Worm (Caenorhabditis elegans): ENCODE data around the gene col-84.

col-84 gene

ce11 chrII:11839116-11839515 lies 29.2 kb upstream of the col-84 start:
- TF ChIP-seq aha-1 (tag) (peak; percentile 73), dpl-1 (GFP tag; optimal IDR thresholded peaks at IDR 0.05) (no peak), dve-1 (tag; optimal IDR thresholded peaks at IDR 0.05; ENCODE audit: insufficient read depth) (no peak), sdz-12 (GFP tag; optimal IDR thresholded peaks at IDR 0.05) (no peak), cey-2 (tag; optimal IDR thresholded peaks at IDR 0.05; ENCODE audit: borderline replicate concordance, insufficient read depth) (no peak), ceh-62 (tag; optimal IDR thresholded peaks at IDR 0.05) (no peak), zfp-3 (GFP tag; conservative IDR thresholded peaks at IDR 0.05) (no peak), hlh-30 (tag; optimal IDR thresholded peaks at IDR 0.05; ENCODE audit: insufficient read depth) (peak; percentile 10), spr-1 (tag; optimal IDR thresholded peaks at IDR 0.05) (no peak), lir-3 (tag; optimal IDR thresholded peaks at IDR 0.05) (no peak), hif-1 (tag; optimal IDR thresholded peaks at IDR 0.05) (no peak), nhr-11 (tag; optimal IDR thresholded peaks at IDR 0.05) (no peak), ces-1 (GFP tag; optimal IDR thresholded peaks at IDR 0.05) (no peak), nhr-28 (tag; optimal IDR thresholded peaks at IDR 0.05) (no peak), lsy-2 (tag; optimal IDR thresholded peaks at IDR 0.05) (peak in 1 of 2 experiments; percentile 30)

ce11 chrII:11841653-11842052 lies 26.7 kb upstream of the col-84 start:
- TF ChIP-seq T26A8.4 (GFP tag; IDR thresholded peaks at IDR 0.05) (no peak), nhr-48 (tag; optimal IDR thresholded peaks at IDR 0.05) (peak; percentile 66), hlh-11 (tag; optimal IDR thresholded peaks at IDR 0.05) (peak; percentile 69), dmd-6 (GFP tag; IDR thresholded peaks at IDR 0.05) (peak; percentile 55), attf-4 (tag; optimal IDR thresholded peaks at IDR 0.05) (no peak), unc-62 (GFP tag; optimal IDR thresholded peaks at IDR 0.05 in 1 of 2) (peak in 1 of 2 experiments; percentile 53), unc-62 (tag; optimal IDR thresholded peaks at IDR 0.05) (no peak), mxl-2 (GFP tag; conservative IDR thresholded peaks at IDR 0.05) (0 out of 2 replicates have a peak, but pooled peaks have one; percentile 23), hlh-30 (tag; optimal IDR thresholded peaks at IDR 0.05; ENCODE audit: insufficient read depth) (peak; percentile 21)

- TF ChIP-seq F10B5.3 (tag; optimal IDR thresholded peaks at IDR 0.05): no peak
These were observed 26.0 kb upstream of the col-84 start, which contains the start of gene T27D12.1 for ce11 chrII:11842317-11842716. Gene T27D12.1, plus strand, starts transcription at chrII:11842617.

- TF ChIP-seq madf-5 (GFP tag; IDR thresholded peaks at IDR 0.05) (no peak), T26A8.4 (GFP tag; IDR thresholded peaks at IDR 0.05) (0 out of 2 replicates have a peak, but pooled peaks have one; percentile 23)
These were observed 25.6 kb upstream of the col-84 start for ce11 chrII:11842766-11843165.

- peak; percentile 13 for TF ChIP-seq nhr-28 (tag; optimal IDR thresholded peaks at IDR 0.05)
- TF ChIP-seq F26F4.8 (GFP tag; conservative IDR thresholded peaks at IDR 0.05): no peak
These were observed 24.9 kb upstream of the col-84 start for ce11 chrII:11843441-11843840.

- TF ChIP-seq aha-1 (tag): peak; percentile 27
- no peak for TF ChIP-seq jun-1 (tag; optimal IDR thresholded peaks at IDR 0.05)
These were observed 24.3 kb upstream of the col-84 start for ce11 chrII:11844072-11844471.

- 0 out of 2 replicates have a peak, but pooled peaks have one; percentile 10 for TF ChIP-seq egl-43 (GFP tag; IDR thresholded peaks at IDR 0.05)
- TF ChIP-seq set-16 (GFP tag; IDR thresholded peaks at IDR 0.05): peak; percentile 76
- no peak for TF ChIP-seq egl-27 (tag; optimal IDR thresholded peaks at IDR 0.05)
- no peak for TF ChIP-seq ztf-7 (tag; optimal IDR thresholded peaks at IDR 0.05)
- 0 out of 2 replicates have a peak, but pooled peaks have one; percentile 6 for TF ChIP-seq madf-9 (GFP tag; conservative IDR thresholded peaks at IDR 0.05)
- TF ChIP-seq mep-1 (tag; optimal IDR thresholded peaks at IDR 0.05): no peak
- TF ChIP-seq lir-3 (tag; optimal IDR thresholded peaks at IDR 0.05): no peak
- no peak for TF ChIP-seq lsy-2 (tag; optimal IDR thresholded peaks at IDR 0.05)
These were observed 23.4 kb upstream of the col-84 start for ce11 chrII:11844984-11845383.

Data from whole organism, L4 larva.